Worm (Caenorhabditis elegans) whole organism, early embryonic: Measurements from ENCODE around the gene ceh-16.

Source experiments
- aly-1 ChIP-seq: sonication (generic microtip); optimal IDR thresholded peaks from 2 replicates; lab custom pipeline; 2016; ENCODE audit warnings: missing genetic modification characterization, missing compliant biosample characterization
- ama-1 ChIP-seq: fragments of 150-350 bp; optimal IDR thresholded peaks from 2 replicates; lab custom pipeline; 2014
- ets-7 ChIP-seq: sonication (generic microtip); optimal IDR thresholded peaks from 2 replicates; lab custom pipeline; 2016; ENCODE audit warnings: missing genotype, missing genetic modification characterization, missing compliant biosample characterization
- flt-1 ChIP-seq: fragments of 200-800 bp; sonication (Bioruptor generic); IDR thresholded peaks from 2 replicates; pipeline ENCODE4 v1.3.6; 2022; ENCODE audit warnings: missing genetic modification characterization, missing compliant biosample characterization
- sea-1 ChIP-seq: fragments of 200-800 bp; sonication (Bioruptor generic); conservative IDR thresholded peaks from 2 replicates; pipeline ENCODE4 v1.3.6; 2022; ENCODE audit warnings: missing genetic modification characterization, missing compliant biosample characterization

- TF ChIP-seq aly-1 (tag; lab: Kevin White, UChicago), result no peak
- TF ChIP-seq ama-1 (lab: Kevin White, UChicago), result no peak
- no peak for TF ChIP-seq ets-7
- TF ChIP-seq flt-1 (GFP tag; lab: Robert Waterston, UW), result no peak
- no peak for TF ChIP-seq sea-1 (GFP tag; lab: Robert Waterston, UW)
These were observed 5.9 kb upstream of the ceh-16 start, which contains the start of gene C06E1.11 for ce11 chrIII:8616587-8616986.
